Worm (Caenorhabditis elegans) whole organism, L1 larva: ENCODE data around the gene nhr-117.

ENCODE experiments used
- aly-2 ChIP-seq: fragments of 150-350 bp; optimal IDR thresholded peaks from 2 replicates; lab custom pipeline; 2014; ENCODE audit warnings: missing biosample characterization, missing genetic modification characterization
- ceh-63 ChIP-seq: fragments of 200-800 bp; sonication (Bioruptor generic); optimal IDR thresholded peaks from 2 replicates; lab custom pipeline; 2018; ENCODE audit warnings: mild to moderate bottlenecking, missing genetic modification characterization, missing compliant biosample characterization
- ceh-88 ChIP-seq: fragments of 200-800 bp; sonication (Bioruptor generic); IDR thresholded peaks from 2 replicates; pipeline ENCODE4 v1.3.6; 2022; ENCODE audit warnings: missing genetic modification characterization, missing compliant biosample characterization
- ceh-90 ChIP-seq: sonication (generic microtip); optimal IDR thresholded peaks from 2 replicates; lab custom pipeline; 2016; ENCODE audit warnings: missing genetic modification characterization, missing compliant biosample characterization
- dsc-1 ChIP-seq: sonication (generic microtip); optimal IDR thresholded peaks from 2 replicates; lab custom pipeline; 2016; ENCODE audit warnings: mild to moderate bottlenecking, missing genetic modification characterization, missing compliant biosample characterization
- efl-1 ChIP-seq, 4 experiments: fragments of 150-350 bp; optimal IDR thresholded peaks in 3 of 4; peaks in 1 of 4; 1 replicate in 1 of 4; 2 replicates in 3 of 4; lab custom pipeline; 2014; ENCODE audit warnings: missing biosample characterization in 2 of 4, missing genetic modification characterization in 2 of 4, missing genetic modification reagents in 2 of 4
- fkh-4 ChIP-seq: sonication (generic microtip); optimal IDR thresholded peaks from 2 replicates; lab custom pipeline; 2016; ENCODE audit warnings: missing compliant biosample characterization, missing genetic modification characterization, borderline replicate concordance
- fkh-8 ChIP-seq: sonication (generic microtip); optimal IDR thresholded peaks from 2 replicates; lab custom pipeline; 2016; ENCODE audit warnings: mild to moderate bottlenecking, missing genetic modification characterization, missing compliant biosample characterization
- grh-1 ChIP-seq: fragments of 200-800 bp; sonication (Bioruptor generic); IDR thresholded peaks from 2 replicates; pipeline ENCODE4 v1.3.6; 2022; ENCODE audit warnings: missing genetic modification reagents, missing genetic modification characterization, missing compliant biosample characterization
- hpl-2 ChIP-seq: fragments of 150-350 bp; optimal IDR thresholded peaks from 2 replicates; lab custom pipeline; 2014; ENCODE audit warnings: missing biosample characterization, missing genetic modification reagents, missing genetic modification characterization
- lin-13 ChIP-seq: fragments of 150-350 bp; optimal IDR thresholded peaks from 2 replicates; lab custom pipeline; 2014; ENCODE audit warnings: missing biosample characterization, missing genetic modification reagents, missing genetic modification characterization
- lin-15B ChIP-seq: fragments of 150-350 bp; sonication (generic microtip); optimal IDR thresholded peaks from 3 replicates; lab custom pipeline; 2014; ENCODE audit warnings: missing biosample characterization, missing genetic modification characterization
- lin-35 ChIP-seq, 2 experiments: fragments of 150-350 bp; optimal IDR thresholded peaks; 2 replicates each; lab custom pipeline; 2014; ENCODE audit warnings: missing biosample characterization in 2 of 2, missing genetic modification characterization in 2 of 2, missing genetic modification reagents in 2 of 2
- lin-39 ChIP-seq: fragments of 150-350 bp; optimal IDR thresholded peaks from 2 replicates; lab custom pipeline; 2014; ENCODE audit warnings: missing biosample characterization, missing genetic modification reagents, missing genetic modification characterization
- mab-9 ChIP-seq: fragments of 200-800 bp; sonication (Bioruptor generic); IDR thresholded peaks from 2 replicates; pipeline ENCODE4 v1.3.6; 2022; ENCODE audit warnings: missing genetic modification reagents, missing genetic modification characterization, missing compliant biosample characterization
- mdl-1 ChIP-seq, 2 experiments: fragments of 150-350 bp; optimal IDR thresholded peaks; 2 replicates each; lab custom pipeline; 2014 to 2017; ENCODE audit warnings: missing biosample characterization in 2 of 2, missing genetic modification characterization in 2 of 2, inconsistent platforms in 1 of 2
- mef-2 ChIP-seq: fragments of 150-350 bp; optimal IDR thresholded peaks from 2 replicates; lab custom pipeline; 2014; ENCODE audit warnings: missing biosample characterization, missing genetic modification characterization
- nhr-11 ChIP-seq: fragments of 150-350 bp; optimal IDR thresholded peaks from 2 replicates; lab custom pipeline; 2014; ENCODE audit warnings: missing biosample characterization, missing genetic modification characterization
- nhr-12 ChIP-seq: sonication (generic microtip); optimal IDR thresholded peaks from 2 replicates; lab custom pipeline; 2017; ENCODE audit warnings: missing biosample characterization, missing genetic modification characterization
- nhr-19 ChIP-seq: fragments of 200-800 bp; sonication (Bioruptor generic); conservative IDR thresholded peaks from 2 replicates; pipeline ENCODE4 v1.3.6; 2022; ENCODE audit warnings: missing genetic modification characterization, missing compliant biosample characterization
- nhr-28 ChIP-seq: fragments of 150-350 bp; optimal IDR thresholded peaks from 2 replicates; lab custom pipeline; 2014; ENCODE audit warnings: missing biosample characterization, missing genetic modification characterization
- nhr-47 ChIP-seq: sonication (generic microtip); optimal IDR thresholded peaks from 2 replicates; lab custom pipeline; 2016; ENCODE audit warnings: mild to moderate bottlenecking, missing genetic modification characterization, moderate library complexity, missing compliant biosample characterization
- nhr-76 ChIP-seq: sonication (generic microtip); optimal IDR thresholded peaks from 2 replicates; lab custom pipeline; 2017; ENCODE audit warnings: missing biosample characterization, missing genetic modification characterization
- nhr-85 ChIP-seq: sonication (generic microtip); peaks from one replicate; lab custom pipeline; 2016; ENCODE audit warnings: missing genetic modification characterization, inconsistent platforms, missing compliant biosample characterization
- nhr-90 ChIP-seq: sonication (generic microtip); optimal IDR thresholded peaks from 2 replicates; lab custom pipeline; 2016; ENCODE audit warnings: mild to moderate bottlenecking, missing genetic modification characterization, missing compliant biosample characterization; ENCODE audit not compliant: poor library complexity
- pag-3 ChIP-seq: sonication (generic microtip); optimal IDR thresholded peaks from 2 replicates; lab custom pipeline; 2017; ENCODE audit warnings: missing genetic modification characterization, mild to moderate bottlenecking, missing compliant biosample characterization, antibody characterized with exemption, borderline replicate concordance; ENCODE audit not compliant: insufficient read depth
- pax-3 ChIP-seq: fragments of 200-800 bp; sonication (Bioruptor generic); optimal IDR thresholded peaks from 2 replicates; lab custom pipeline; 2018; ENCODE audit warnings: mild to moderate bottlenecking, missing genetic modification characterization, moderate library complexity, missing compliant biosample characterization
- skn-1 ChIP-seq: fragments of 150-350 bp; optimal IDR thresholded peaks from 2 replicates; lab custom pipeline; 2014; ENCODE audit warnings: missing biosample characterization, missing genetic modification characterization
- snpc-4 ChIP-seq: fragments of 150-350 bp; optimal IDR thresholded peaks from 2 replicates; lab custom pipeline; 2014; ENCODE audit warnings: missing biosample characterization, missing genetic modification characterization
- sox-4 ChIP-seq: sonication (generic microtip); optimal IDR thresholded peaks from 2 replicates; lab custom pipeline; 2016; ENCODE audit warnings: missing genetic modification characterization, missing compliant biosample characterization
- swsn-7 ChIP-seq: sonication (generic microtip); optimal IDR thresholded peaks from 2 replicates; lab custom pipeline; 2016; ENCODE audit warnings: missing genetic modification characterization, missing compliant biosample characterization
- unc-62 ChIP-seq: fragments of 150-350 bp; optimal IDR thresholded peaks from 2 replicates; lab custom pipeline; 2014; ENCODE audit warnings: missing biosample characterization, missing genetic modification reagents, missing genetic modification characterization
- vab-15 ChIP-seq: sonication (generic microtip); optimal IDR thresholded peaks from 2 replicates; lab custom pipeline; 2017; ENCODE audit warnings: missing genotype, mild to moderate bottlenecking, missing genetic modification characterization, missing compliant biosample characterization
- xbp-1 ChIP-seq: sonication (generic microtip); optimal IDR thresholded peaks from 2 replicates; lab custom pipeline; 2016; ENCODE audit warnings: missing genetic modification characterization, missing compliant biosample characterization
- ztf-11 ChIP-seq, 2 experiments: sonication (generic microtip); optimal IDR thresholded peaks; 2 replicates each; lab custom pipeline; 2016 to 2017; ENCODE audit warnings: missing genetic modification characterization in 2 of 2, missing biosample characterization in 1 of 2, missing compliant biosample characterization in 1 of 2

The nhr-117 gene

DNA sequence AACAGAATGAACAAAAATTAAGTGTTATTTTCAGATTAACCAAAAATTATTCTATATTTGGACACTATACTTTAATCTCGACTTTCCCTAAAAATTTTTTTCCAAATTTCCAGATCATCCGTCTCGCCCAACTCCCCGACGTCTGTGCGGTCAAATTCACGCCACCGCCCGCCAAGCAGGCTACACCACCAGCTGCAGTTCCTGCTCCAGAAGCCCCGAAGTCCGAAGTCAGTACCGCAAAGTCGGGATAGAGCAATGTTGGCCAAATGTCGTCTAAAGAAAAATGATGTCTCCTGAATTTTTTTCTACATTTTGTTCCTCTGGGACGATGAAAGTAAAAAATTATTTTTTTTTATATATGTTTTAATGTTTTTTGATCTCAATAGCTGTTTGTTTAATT lies 21.4 kb upstream of the nhr-117 start:
- TF ChIP-seq lin-39 (tag; lab: Kevin White, UChicago), result no peak
- no peak for TF ChIP-seq nhr-11 (tag; lab: Kevin White, UChicago)
- TF ChIP-seq, all 84 proteins: peak for 0

- TF ChIP-seq xbp-1 (tag; lab: Kevin White, UChicago), result no peak
- TF ChIP-seq nhr-19 (GFP tag; lab: Robert Waterston, UW), result no peak
- no peak for TF ChIP-seq ztf-11 (tag; optimal IDR thresholded peaks at IDR 0.05; lab: Kevin White, UChicago)
- no peak for TF ChIP-seq hpl-2 (GFP tag; lab: Kevin White, UChicago)
- TF ChIP-seq fkh-8, result no peak
- no peak for TF ChIP-seq lin-15B (tag; lab: Kevin White, UChicago)
- TF ChIP-seq lin-35 (GFP tag; optimal IDR thresholded peaks at IDR 0.05; lab: Kevin White, UChicago), result no peak
- TF ChIP-seq pax-3 (tag; lab: Kevin White, UChicago), result no peak
- no peak for TF ChIP-seq nhr-12
- TF ChIP-seq vab-15 (tag; lab: Kevin White, UChicago), result no peak
- no peak for TF ChIP-seq lin-39 (tag; lab: Kevin White, UChicago)
- no peak for TF ChIP-seq dsc-1 (tag; lab: Kevin White, UChicago)
- TF ChIP-seq sox-4 (tag; lab: Kevin White, UChicago), result no peak
- TF ChIP-seq aly-2 (tag; lab: Kevin White, UChicago), result no peak
- no peak for TF ChIP-seq nhr-11 (tag; lab: Kevin White, UChicago)
- TF ChIP-seq, all 84 proteins: peak for 0
Observed at ce11 chrV:1642199-1642598, 20.9 kb upstream of the nhr-117 start, which contains the start of gene Y46H3D.1. TSS of gene Y46H3D.1 (plus strand) at chrV:1642499.

DNA sequence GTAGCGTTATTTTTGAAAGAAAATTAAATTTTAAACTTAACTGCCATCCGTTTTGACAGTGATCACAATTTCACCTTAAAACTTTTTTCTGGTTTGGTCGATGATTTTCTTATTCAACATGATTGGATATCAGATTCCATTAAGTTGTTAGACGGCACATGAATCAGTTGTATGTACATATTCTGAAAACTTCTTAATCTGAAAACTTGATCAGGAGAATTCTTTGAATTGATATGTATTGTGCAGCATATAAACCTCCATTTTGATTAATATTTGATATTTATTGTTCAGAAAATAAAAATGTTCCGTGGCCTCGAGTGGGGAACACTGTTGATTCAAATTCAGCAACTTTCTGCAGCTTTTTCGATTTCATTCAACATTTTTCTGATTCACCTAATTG lies 18.7 kb upstream of the nhr-117 start, which contains the start of gene str-221:
str-221 (plus strand) TSS at position 301 of the 400 bp plus-strand sequence.
- TF ChIP-seq ceh-88 (GFP tag; lab: Robert Waterston, UW) (no peak), efl-1 (optimal IDR thresholded peaks at IDR 0.05; lab: Kevin White, UChicago) (no peak), efl-1 (GFP tag; optimal IDR thresholded peaks at IDR 0.05 in 1 of 2; lab: Kevin White, UChicago) (no peak), fkh-8 (no peak), nhr-90 (tag; lab: Kevin White, UChicago) (no peak), ceh-63 (GFP tag; lab: Kevin White, UChicago) (no peak), nhr-85 (tag; lab: Kevin White, UChicago) (no peak), swsn-7 (no peak), lin-13 (GFP tag; lab: Kevin White, UChicago) (no peak), pag-3 (tag; lab: Kevin White, UChicago) (no peak), mab-9 (GFP tag; lab: Robert Waterston, UW) (no peak), fkh-4 (tag; lab: Kevin White, UChicago) (no peak), grh-1 (GFP tag; lab: Robert Waterston, UW) (no peak), nhr-76 (no peak), aly-2 (tag; lab: Kevin White, UChicago) (no peak), vab-15 (tag; lab: Kevin White, UChicago) (no peak)

DNA sequence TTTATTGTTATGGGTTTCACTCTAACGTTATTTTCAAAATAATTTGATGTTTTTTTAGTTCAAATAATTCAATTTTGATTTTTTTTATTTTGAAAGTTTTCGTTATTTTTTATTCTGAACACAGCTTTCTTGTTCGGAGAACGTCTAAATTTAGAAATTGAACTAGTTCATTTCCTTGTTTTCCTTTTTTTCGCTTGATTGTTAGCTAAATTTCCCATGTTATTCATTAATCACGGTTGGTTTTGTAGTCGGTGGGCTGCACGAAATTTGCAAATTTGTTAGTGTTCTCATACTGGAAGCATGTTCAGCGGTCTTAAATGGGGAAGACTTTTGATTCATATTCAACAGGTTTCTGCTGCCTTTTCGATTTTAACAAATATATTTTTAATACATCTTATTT lies 14.5 kb upstream of the nhr-117 start, which contains the start of gene str-222:
str-222 (plus strand) TSS at position 301 of the 400 bp plus-strand sequence.
- TF ChIP-seq skn-1 (tag; lab: Kevin White, UChicago), result no peak
- no peak for TF ChIP-seq nhr-28
- no peak for TF ChIP-seq hpl-2 (GFP tag; lab: Kevin White, UChicago)
- TF ChIP-seq mef-2 (tag; lab: Kevin White, UChicago), result no peak
- no peak for TF ChIP-seq ceh-90
- no peak for TF ChIP-seq aly-2 (tag; lab: Kevin White, UChicago)
- TF ChIP-seq swsn-7, result no peak
- TF ChIP-seq sox-4 (tag; lab: Kevin White, UChicago), result no peak
- no peak for TF ChIP-seq nhr-47 (tag; lab: Kevin White, UChicago)
- no peak for TF ChIP-seq mdl-1 (tag; optimal IDR thresholded peaks at IDR 0.05; lab: Kevin White, UChicago)
- TF ChIP-seq snpc-4 (tag; lab: Kevin White, UChicago), result no peak
- no peak for TF ChIP-seq unc-62
